Fruit fly (Drosophila melanogaster) whole organism, wandering third instar larva: Measurements from ENCODE around the gene slmo.

ENCODE experiments used
- Abd-B ChIP-seq: fragments of >200 bp; optimal IDR thresholded peaks from 2 replicates; lab custom pipeline; 2017; ENCODE audit warnings: missing biosample characterization, missing genetic modification characterization
- CG32264 ChIP-seq: fragments of 200-800 bp; sonication (Bioruptor generic); optimal IDR thresholded peaks from 2 replicates; lab custom pipeline; 2016; ENCODE audit warnings: missing biosample characterization, missing genetic modification characterization
- CG9705 ChIP-seq: fragments of 200-800 bp; sonication (Bioruptor generic); optimal IDR thresholded peaks from 2 replicates; lab custom pipeline; 2018; ENCODE audit warnings: missing biosample characterization, mild to moderate bottlenecking, missing genetic modification characterization
- CrebA ChIP-seq: fragments of 200-800 bp; sonication (Bioruptor generic); optimal IDR thresholded peaks from 2 replicates; lab custom pipeline; 2016; ENCODE audit warnings: missing biosample characterization, mild to moderate bottlenecking, missing genetic modification characterization, borderline replicate concordance
- Dfd ChIP-seq: fragments of >200 bp; optimal IDR thresholded peaks from 2 replicates; lab custom pipeline; 2017; ENCODE audit warnings: missing biosample characterization, missing genetic modification characterization
- Dif ChIP-seq: fragments of 200-275, 200-300 bp; sonication (Bioruptor generic); optimal IDR thresholded peaks from 2 replicates; lab custom pipeline; 2018; ENCODE audit warnings: missing biosample characterization, missing genetic modification characterization; ENCODE audit not compliant: partially characterized antibody
- GATAd ChIP-seq: sonication (Bioruptor generic); optimal IDR thresholded peaks from 2 replicates; lab custom pipeline; 2016; ENCODE audit warnings: missing biosample characterization, missing genetic modification characterization
- HLH106 ChIP-seq: fragments of 200-800 bp; optimal IDR thresholded peaks from 3 replicates; lab custom pipeline; 2019; ENCODE audit warnings: missing biosample characterization, mild to moderate bottlenecking, missing genetic modification characterization, moderate library complexity
- Hnf4 ChIP-seq: fragments of 200-800 bp; sonication (Bioruptor generic); optimal IDR thresholded peaks from 2 replicates; lab custom pipeline; 2016; ENCODE audit warnings: missing biosample characterization, mild to moderate bottlenecking, missing genetic modification characterization
- Hr78 ChIP-seq: fragments of >200 bp; optimal IDR thresholded peaks from 2 replicates; lab custom pipeline; 2017; ENCODE audit warnings: missing biosample characterization, missing genetic modification characterization
- Hr83 ChIP-seq: fragments of 200-300 bp; sonication (Bioruptor generic); optimal IDR thresholded peaks from 2 replicates; lab custom pipeline; 2016; ENCODE audit warnings: missing biosample characterization, mild to moderate bottlenecking, missing genetic modification characterization, moderate library complexity; ENCODE audit not compliant: poor library complexity, severe bottlenecking
- Jra ChIP-seq: sonication (Bioruptor generic); optimal IDR thresholded peaks from 2 replicates; lab custom pipeline; 2016; ENCODE audit warnings: missing biosample characterization, missing genetic modification characterization
- Mio ChIP-seq: sonication (Bioruptor generic); optimal IDR thresholded peaks from 2 replicates; lab custom pipeline; 2016; ENCODE audit warnings: missing biosample characterization, missing genetic modification characterization
- Myc ChIP-seq: fragments of >200 bp; optimal IDR thresholded peaks from 2 replicates; lab custom pipeline; 2017
- N ChIP-seq: fragments of >200 bp; optimal IDR thresholded peaks from 2 replicates; lab custom pipeline; 2018; ENCODE audit warnings: missing biosample characterization, missing external identifiers, missing genetic modification characterization
- OdsH ChIP-seq: fragments of 200-800 bp; sonication (Bioruptor generic); optimal IDR thresholded peaks from 2 replicates; lab custom pipeline; 2016; ENCODE audit warnings: missing biosample characterization, mild to moderate bottlenecking, missing genetic modification characterization
- Rel ChIP-seq, 2 experiments: fragments of 200-800 bp; sonication (Bioruptor generic) in 1 of 2; optimal IDR thresholded peaks; 2 replicates in 1 of 2; 3 replicates in 1 of 2; lab custom pipeline; 2016 to 2019; ENCODE audit warnings: mild to moderate bottlenecking in 2 of 2, missing biosample characterization in 2 of 2, missing genetic modification characterization in 2 of 2, moderate library complexity in 1 of 2
- Sp1 ChIP-seq: fragments of 200-800 bp; sonication (Bioruptor generic); optimal IDR thresholded peaks from 3 replicates; lab custom pipeline; 2019; ENCODE audit warnings: missing biosample characterization, mild to moderate bottlenecking, missing genetic modification characterization, moderate library complexity
- Vsx2 ChIP-seq: fragments of 200-300, 225-300 bp; sonication (Bioruptor generic); optimal IDR thresholded peaks from 2 replicates; lab custom pipeline; 2018; ENCODE audit warnings: missing biosample characterization, missing genetic modification characterization; ENCODE audit not compliant: partially characterized antibody
- br ChIP-seq: fragments of 200-800 bp; sonication (Bioruptor generic); optimal IDR thresholded peaks from 2 replicates; lab custom pipeline; 2016; ENCODE audit warnings: missing biosample characterization, missing genetic modification characterization
- brk ChIP-seq: fragments of 200-800 bp; sonication (Bioruptor generic); optimal IDR thresholded peaks from 2 replicates; lab custom pipeline; 2016; ENCODE audit warnings: missing biosample characterization, mild to moderate bottlenecking, missing genetic modification characterization
- dl ChIP-seq, 2 experiments: fragments of 175-275, 200-275 bp in 1 of 2; fragments of 200-275 bp in 1 of 2; sonication (Bioruptor generic); optimal IDR thresholded peaks; lab custom pipeline; 2018; ENCODE audit warnings: mild to moderate bottlenecking in 2 of 2, missing biosample characterization in 2 of 2, missing genetic modification characterization in 2 of 2, moderate library complexity in 2 of 2; ENCODE audit not compliant: partially characterized antibody in 2 of 2, insufficient read depth in 1 of 2
- dmrt93B ChIP-seq: fragments of 200-800 bp; sonication (Bioruptor generic); optimal IDR thresholded peaks from 2 replicates; lab custom pipeline; 2018; ENCODE audit warnings: missing biosample characterization, mild to moderate bottlenecking, missing genetic modification characterization
- dsf ChIP-seq: sonication (Bioruptor generic); optimal IDR thresholded peaks from 2 replicates; lab custom pipeline; 2016; ENCODE audit warnings: missing biosample characterization, missing genetic modification characterization, borderline replicate concordance
- ey ChIP-seq: fragments of 200-800 bp; sonication (Bioruptor generic); optimal IDR thresholded peaks from 2 replicates; lab custom pipeline; 2016; ENCODE audit warnings: missing biosample characterization, missing genetic modification characterization
- foxo ChIP-seq, 2 experiments: fragments of 200-800 bp; sonication (Bioruptor generic); optimal IDR thresholded peaks; 2 replicates in 1 of 2; 3 replicates in 1 of 2; lab custom pipeline; 2016 to 2017; ENCODE audit warnings: missing biosample characterization in 2 of 2, missing genetic modification characterization in 2 of 2
- fru ChIP-seq: fragments of 200-800 bp; sonication (Bioruptor generic); optimal IDR thresholded peaks from 3 replicates; lab custom pipeline; 2016; ENCODE audit warnings: missing biosample characterization, mild to moderate bottlenecking, missing genetic modification characterization
- h ChIP-seq: fragments of 200-800 bp; sonication (Bioruptor generic); optimal IDR thresholded peaks from 3 replicates; lab custom pipeline; 2016; ENCODE audit warnings: missing biosample characterization, mild to moderate bottlenecking, missing genetic modification characterization
- jim ChIP-seq: fragments of 175-275, 200-325 bp; sonication (Bioruptor generic); optimal IDR thresholded peaks from 2 replicates; lab custom pipeline; 2016; ENCODE audit warnings: missing biosample characterization, mild to moderate bottlenecking, missing genetic modification characterization
- lola ChIP-seq: fragments of >200 bp; optimal IDR thresholded peaks from 2 replicates; lab custom pipeline; 2017; ENCODE audit warnings: missing biosample characterization, missing genetic modification characterization
- pan ChIP-seq: fragments of >200 bp; optimal IDR thresholded peaks from 2 replicates; lab custom pipeline; 2017
- psq ChIP-seq: fragments of 200-800 bp; sonication (Bioruptor generic); optimal IDR thresholded peaks from 3 replicates; lab custom pipeline; 2017; ENCODE audit warnings: missing biosample characterization, mild to moderate bottlenecking, missing genetic modification characterization, moderate library complexity
- rgr ChIP-seq: fragments of 200-800 bp; sonication (Bioruptor generic); optimal IDR thresholded peaks from 3 replicates; lab custom pipeline; 2016; ENCODE audit warnings: missing biosample characterization, mild to moderate bottlenecking, missing genetic modification characterization
- sage ChIP-seq: fragments of 200-800 bp; sonication (Bioruptor generic); optimal IDR thresholded peaks from 2 replicates; lab custom pipeline; 2016; ENCODE audit warnings: missing biosample characterization, mild to moderate bottlenecking, missing genetic modification characterization
- sv ChIP-seq: fragments of 200-800 bp; sonication (Bioruptor generic); optimal IDR thresholded peaks from 3 replicates; lab custom pipeline; 2016; ENCODE audit warnings: missing biosample characterization, missing genetic modification characterization
- tai ChIP-seq: sonication (Bioruptor generic); optimal IDR thresholded peaks from 2 replicates; lab custom pipeline; 2016; ENCODE audit warnings: missing biosample characterization, missing genetic modification characterization
- usp ChIP-seq: fragments of >200 bp; optimal IDR thresholded peaks from 2 replicates; lab custom pipeline; 2017; ENCODE audit warnings: missing biosample characterization, missing genetic modification characterization
- woc ChIP-seq: sonication (Bioruptor generic); optimal IDR thresholded peaks from 2 replicates; lab custom pipeline; 2016; ENCODE audit warnings: missing biosample characterization, mild to moderate bottlenecking, missing genetic modification characterization

Gene slmo

dm6 chr2L:5999247-5999646, 49.3 kb downstream of the slmo start, which contains the start of gene Kdm5:
Gene Kdm5 (minus strand): TSS chr2L:5999501.
- no peak for TF ChIP-seq Abd-B
- TF ChIP-seq Hr83 (GFP tag; lab: Kevin White, UChicago), result peak; percentile 82
- peak in 1 of 2 experiments; percentile 38 for TF ChIP-seq foxo (GFP tag; optimal IDR thresholded peaks at IDR 0.05; lab: Kevin White, UChicago)
- TF ChIP-seq Sp1, result peak; percentile 32
- TF ChIP-seq GATAd, result no peak
- TF ChIP-seq CG9705, result no peak
- TF ChIP-seq h (GFP tag; lab: Kevin White, UChicago), result peak; percentile 36
- no peak for TF ChIP-seq Hr78 (GFP tag; lab: Kevin White, UChicago)
- TF ChIP-seq lola (GFP tag; lab: Kevin White, UChicago), result no peak
- TF ChIP-seq Myc (lab: Kevin White, UChicago), result no peak
- no peak for TF ChIP-seq woc
- no peak for TF ChIP-seq tai
- peak; percentile 51 for TF ChIP-seq rgr
- no peak for TF ChIP-seq dl (GFP tag; optimal IDR thresholded peaks at IDR 0.05; lab: Kevin White, UChicago; ENCODE audit: insufficient read depth in 1 of 2, partially characterized antibody in 2 of 2)
- peak; percentile 1 for TF ChIP-seq dmrt93B (GFP tag; lab: Kevin White, UChicago)
- TF ChIP-seq brk (GFP tag; lab: Kevin White, UChicago), result no peak
- TF ChIP-seq CG32264, result no peak
- TF ChIP-seq Hnf4 (GFP tag; lab: Kevin White, UChicago), result no peak
- TF ChIP-seq pan (lab: Kevin White, UChicago), result no peak
- TF ChIP-seq OdsH (GFP tag; lab: Kevin White, UChicago), result no peak
- TF ChIP-seq sage (GFP tag; lab: Kevin White, UChicago), result no peak
- TF ChIP-seq HLH106, result peak; percentile 27
- TF ChIP-seq ey, result peak; percentile 17
- no peak for TF ChIP-seq sv
- TF ChIP-seq Mio, result no peak
- no peak for TF ChIP-seq usp (GFP tag; lab: Kevin White, UChicago)
- TF ChIP-seq br (GFP tag; lab: Kevin White, UChicago), result peak; percentile 56
- no peak for TF ChIP-seq Dfd (GFP tag; lab: Kevin White, UChicago)
- TF ChIP-seq CrebA, result no peak
- no peak for TF ChIP-seq Jra
- TF ChIP-seq psq (GFP tag; lab: Kevin White, UChicago), result peak; percentile 32
- TF ChIP-seq fru, result peak; percentile 23
- TF ChIP-seq Dif (GFP tag; lab: Kevin White, UChicago), result no peak
- TF ChIP-seq Vsx2 (GFP tag; lab: Kevin White, UChicago), result no peak
- TF ChIP-seq Rel (GFP tag; optimal IDR thresholded peaks at IDR 0.05; lab: Kevin White, UChicago), result no peak
- TF ChIP-seq Rel (tag; optimal IDR thresholded peaks at IDR 0.05; lab: Kevin White, UChicago), result peak; percentile 87
- no peak for TF ChIP-seq dsf (GFP tag; lab: Kevin White, UChicago)
- no peak for TF ChIP-seq N (GFP tag; lab: Kevin White, UChicago)
- no peak for TF ChIP-seq jim

- no peak for TF ChIP-seq dsf (GFP tag; lab: Kevin White, UChicago)
- peak; percentile 18 for TF ChIP-seq Hr83 (GFP tag; lab: Kevin White, UChicago)
Observed at dm6 chr2L:5998383-5998782, 50.1 kb downstream of the slmo start.

DNA sequence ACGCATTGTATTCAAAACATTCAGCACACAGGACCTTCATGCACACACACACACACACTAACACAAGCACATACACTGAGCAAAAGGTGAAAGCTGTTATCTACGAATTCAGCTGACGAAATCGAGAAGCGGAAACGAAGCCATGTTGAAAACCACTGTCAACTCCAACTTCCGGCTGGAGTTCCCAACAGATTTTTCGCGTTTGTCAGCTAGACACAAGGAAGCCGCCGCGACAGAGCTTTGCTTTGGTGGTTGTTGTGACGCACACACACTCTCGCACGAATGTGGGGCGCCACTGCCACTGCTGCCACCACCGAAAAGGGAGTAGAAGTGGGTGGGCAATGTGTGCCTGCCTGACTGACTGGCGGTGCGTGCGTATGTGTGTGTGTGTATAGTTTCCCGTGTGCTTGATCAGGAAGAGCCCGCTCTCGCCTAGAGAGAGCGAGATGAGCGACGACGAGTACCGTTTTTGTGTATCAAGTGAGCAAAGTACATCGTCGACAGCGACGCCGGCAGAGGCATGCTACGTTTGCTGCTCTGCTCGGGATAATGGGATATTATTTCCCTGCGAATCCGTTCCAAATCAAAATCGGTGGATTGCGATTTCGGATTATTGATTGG, 50.8 kb downstream of the slmo start:
- no peak for TF ChIP-seq brk (GFP tag; lab: Kevin White, UChicago)
- peak; percentile 34 for TF ChIP-seq Hr83 (GFP tag; lab: Kevin White, UChicago)
- TF ChIP-seq h (GFP tag; lab: Kevin White, UChicago), result peak; percentile 13
- TF ChIP-seq rgr, result no peak
- peak; percentile 5 for TF ChIP-seq CG9705
- TF ChIP-seq pan (lab: Kevin White, UChicago), result no peak
- peak; percentile 3 for TF ChIP-seq HLH106
- TF ChIP-seq Myc (lab: Kevin White, UChicago), result no peak
- TF ChIP-seq lola (GFP tag; lab: Kevin White, UChicago), result no peak
- TF ChIP-seq usp (GFP tag; lab: Kevin White, UChicago), result no peak
- no peak for TF ChIP-seq dl (GFP tag; optimal IDR thresholded peaks at IDR 0.05; lab: Kevin White, UChicago; ENCODE audit: insufficient read depth in 1 of 2, partially characterized antibody in 2 of 2)
- no peak for TF ChIP-seq sage (GFP tag; lab: Kevin White, UChicago)
- TF ChIP-seq Abd-B, result no peak
- TF ChIP-seq N (GFP tag; lab: Kevin White, UChicago), result peak; percentile 34
- no peak for TF ChIP-seq Mio
- TF ChIP-seq woc, result no peak
- no peak for TF ChIP-seq CG32264
- TF ChIP-seq Hr78 (GFP tag; lab: Kevin White, UChicago), result no peak
- peak; percentile 8 for TF ChIP-seq fru
- no peak for TF ChIP-seq sv
- TF ChIP-seq Jra, result no peak
- TF ChIP-seq br (GFP tag; lab: Kevin White, UChicago), result peak; percentile 9
- no peak for TF ChIP-seq tai
- TF ChIP-seq GATAd, result no peak
- TF ChIP-seq OdsH (GFP tag; lab: Kevin White, UChicago), result peak; percentile 6
- peak; percentile 49 for TF ChIP-seq Sp1
- TF ChIP-seq foxo (GFP tag; optimal IDR thresholded peaks at IDR 0.05; lab: Kevin White, UChicago), result no peak
- no peak for TF ChIP-seq dsf (GFP tag; lab: Kevin White, UChicago)
- no peak for TF ChIP-seq Vsx2 (GFP tag; lab: Kevin White, UChicago)
